Worm (Caenorhabditis elegans) whole organism, late embryonic: ENCODE data around the gene ubh-1.

Experiments
- ama-1 ChIP-seq: fragments of 150-350 bp; optimal IDR thresholded peaks from 2 replicates; lab custom pipeline; 2014
- nhr-11 ChIP-seq: fragments of 150-350 bp; optimal IDR thresholded peaks from 2 replicates; lab custom pipeline; 2014; ENCODE audit warnings: missing biosample characterization, missing genetic modification characterization
- pha-2 ChIP-seq: sonication (generic microtip); optimal IDR thresholded peaks from 2 replicates; lab custom pipeline; 2017; ENCODE audit warnings: mild to moderate bottlenecking, missing genetic modification characterization, missing compliant biosample characterization
- tbx-7 ChIP-seq: sonication (generic microtip); optimal IDR thresholded peaks from 2 replicates; lab custom pipeline; 2016; ENCODE audit warnings: missing genotype, missing genetic modification characterization, missing compliant biosample characterization
- unc-55 ChIP-seq: sonication (generic microtip); optimal IDR thresholded peaks from 2 replicates; lab custom pipeline; 2017; ENCODE audit warnings: missing biosample characterization, missing genetic modification reagents, missing genetic modification characterization

DNA sequence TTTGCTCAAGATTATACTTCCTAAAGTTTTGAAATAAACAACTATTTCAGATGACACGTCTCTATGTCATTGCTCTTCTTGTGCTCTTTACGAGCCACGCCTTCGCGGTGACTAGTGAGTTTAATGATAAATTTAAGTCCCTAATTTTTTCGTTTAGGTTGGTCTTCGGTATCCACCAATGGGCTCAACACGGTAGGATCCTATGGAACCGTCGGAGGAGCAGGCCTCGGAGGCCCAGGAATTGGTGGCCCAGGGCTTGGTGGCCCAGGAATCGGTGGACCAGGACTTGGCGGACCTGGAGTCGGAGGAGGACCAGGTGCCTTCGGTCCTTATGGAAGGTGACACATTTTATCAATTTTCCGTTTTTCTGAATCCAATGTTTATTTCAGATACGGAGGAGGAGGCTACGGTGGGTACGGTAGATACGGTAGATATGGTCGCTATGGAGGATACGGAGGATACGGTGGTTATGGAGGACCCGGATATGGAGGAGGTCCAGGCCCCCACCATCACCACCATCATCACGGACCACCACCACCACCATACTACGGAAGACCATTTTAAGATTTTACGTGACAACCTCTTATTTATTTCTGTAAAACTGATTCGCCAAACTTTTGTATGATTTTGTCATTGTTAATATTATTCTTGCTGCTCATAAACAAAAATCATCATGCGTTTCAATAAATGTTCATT lies 9.3 kb upstream of the ubh-1 start, which contains the start of the genes F46E10.2 and F46E10.18:
- TF ChIP-seq tbx-7 (tag; lab: Kevin White, UChicago) (no peak), pha-2 (no peak), ama-1 (lab: Kevin White, UChicago) (no peak), unc-55 (no peak), nhr-11 (tag; lab: Kevin White, UChicago) (no peak)
